Worm (Caenorhabditis elegans): ENCODE results near the gene rab-14.

The rab-14 gene

ce11 chrX:15616443-15616842, 10.0 kb upstream of the rab-14 start, which contains the start of gene ergi-3 (continued):
- no peak for TF ChIP-seq F44E2.7 (GFP tag; IDR thresholded peaks at IDR 0.05)
- TF ChIP-seq dmd-9 (GFP tag; IDR thresholded peaks at IDR 0.05) = no peak
- peak; percentile 68 for TF ChIP-seq nhr-6 (tag; optimal IDR thresholded peaks at IDR 0.05)
- TF ChIP-seq egl-43 (GFP tag; IDR thresholded peaks at IDR 0.05) = no peak
- no peak for TF ChIP-seq nhr-48 (tag; optimal IDR thresholded peaks at IDR 0.05)
- no peak for TF ChIP-seq dmd-8 (GFP tag; IDR thresholded peaks at IDR 0.05)
- no peak for TF ChIP-seq nhr-76 (tag; optimal IDR thresholded peaks at IDR 0.05)
- peak; percentile 3 for TF ChIP-seq nhr-11 (tag; optimal IDR thresholded peaks at IDR 0.05)
- no peak for TF ChIP-seq jun-1 (tag; optimal IDR thresholded peaks at IDR 0.05)
- no peak for TF ChIP-seq attf-4 (tag; optimal IDR thresholded peaks at IDR 0.05)
- no peak for TF ChIP-seq ZK337.2 (GFP tag; IDR thresholded peaks at IDR 0.05)
- TF ChIP-seq Y75B8A.6 (GFP tag; IDR thresholded peaks at IDR 0.05) = no peak
- TF ChIP-seq F49E8.2 (tag; optimal IDR thresholded peaks at IDR 0.05; ENCODE audit: borderline replicate concordance) = no peak
- no peak for TF ChIP-seq nhr-237 (tag; optimal IDR thresholded peaks at IDR 0.05)
- no peak for TF ChIP-seq sdz-12 (GFP tag; optimal IDR thresholded peaks at IDR 0.05)
- no peak for TF ChIP-seq daf-12 (tag; optimal IDR thresholded peaks at IDR 0.05)
- no peak for TF ChIP-seq daf-19 (GFP tag; conservative IDR thresholded peaks at IDR 0.05)
- no peak for TF ChIP-seq madf-9 (GFP tag; conservative IDR thresholded peaks at IDR 0.05)
- no peak for TF ChIP-seq unc-130 (GFP tag; optimal IDR thresholded peaks at IDR 0.05)
- TF ChIP-seq spr-1 (tag; optimal IDR thresholded peaks at IDR 0.05) = no peak
- TF ChIP-seq mes-2 (tag; optimal IDR thresholded peaks at IDR 0.05; ENCODE audit: poor library complexity, severe bottlenecking) = peak; percentile 79
- peak; percentile 66 for TF ChIP-seq nhr-77 (tag; optimal IDR thresholded peaks at IDR 0.05)
- TF ChIP-seq ceh-32 (tag; optimal IDR thresholded peaks at IDR 0.05; ENCODE audit: poor library complexity) = no peak
- no peak for TF ChIP-seq R02D3.7 (tag; optimal IDR thresholded peaks at IDR 0.05)
- peak; percentile 91 for TF ChIP-seq nhr-28 (tag; optimal IDR thresholded peaks at IDR 0.05)
- TF ChIP-seq fos-1 (tag; optimal IDR thresholded peaks at IDR 0.05) = no peak
- TF ChIP-seq ceh-82 (tag; optimal IDR thresholded peaks at IDR 0.05) = no peak
- TF ChIP-seq lin-13 (GFP tag; optimal IDR thresholded peaks at IDR 0.05) = peak; percentile 55
- TF ChIP-seq Y48G9A.11 (GFP tag; IDR thresholded peaks at IDR 0.05) = no peak
- TF ChIP-seq T20F7.1 (GFP tag; optimal IDR thresholded peaks at IDR 0.05) = peak; percentile 22
- TF ChIP-seq ctbp-1 (GFP tag; IDR thresholded peaks at IDR 0.05) = peak; percentile 11; the same call in 1 of the 2 replicates
- TF ChIP-seq tra-1 (GFP tag; IDR thresholded peaks at IDR 0.05) = no peak
- no peak for TF ChIP-seq nhr-10 (tag; optimal IDR thresholded peaks at IDR 0.05)
- no peak for TF ChIP-seq ceh-20 (GFP tag; IDR thresholded peaks at IDR 0.05)
- no peak for TF ChIP-seq nhr-111 (GFP tag; optimal IDR thresholded peaks at IDR 0.05)
- no peak for TF ChIP-seq zip-2 (tag; optimal IDR thresholded peaks at IDR 0.05)
- no peak for TF ChIP-seq snpc-1.2 (GFP tag; IDR thresholded peaks at IDR 0.05)
- TF ChIP-seq ama-1 (optimal IDR thresholded peaks at IDR 0.05) = no peak
- TF ChIP-seq mep-1 (tag; optimal IDR thresholded peaks at IDR 0.05) = peak; percentile 84
- TF ChIP-seq vab-7 (GFP tag; IDR thresholded peaks at IDR 0.05) = no peak
- no peak for TF ChIP-seq snpc-4 (tag; optimal IDR thresholded peaks at IDR 0.05)
- TF ChIP-seq mxl-3 (GFP tag; optimal IDR thresholded peaks at IDR 0.05) = peak; percentile 41
- TF ChIP-seq unc-62 (GFP tag; optimal IDR thresholded peaks at IDR 0.05 in 1 of 2) = peak in 1 of 2 experiments; percentile 18
- TF ChIP-seq unc-62 (tag; optimal IDR thresholded peaks at IDR 0.05) = no peak
- no peak for TF ChIP-seq nhr-25 (tag; optimal IDR thresholded peaks at IDR 0.05; ENCODE audit: borderline replicate concordance, insufficient read depth)
- peak; percentile 61 for TF ChIP-seq dmd-6 (GFP tag; IDR thresholded peaks at IDR 0.05)
- no peak for TF ChIP-seq pha-4 (GFP tag; IDR thresholded peaks at IDR 0.05)
- TF ChIP-seq pha-4 (tag; optimal IDR thresholded peaks at IDR 0.05) = peak; percentile 44
- TF ChIP-seq daf-16 (GFP tag; optimal IDR thresholded peaks at IDR 0.05) = no peak
- peak; percentile 52 for TF ChIP-seq daf-16 (tag; optimal IDR thresholded peaks at IDR 0.05)
- TF ChIP-seq daf-8 (GFP tag; IDR thresholded peaks at IDR 0.05) = no peak
- TF ChIP-seq ceh-28 (tag; optimal IDR thresholded peaks at IDR 0.05) = no peak
- TF ChIP-seq hlh-30 (tag; optimal IDR thresholded peaks at IDR 0.05; ENCODE audit: insufficient read depth) = peak; percentile 45
- no peak for TF ChIP-seq ceh-62 (tag; optimal IDR thresholded peaks at IDR 0.05)
